Worm (Caenorhabditis elegans) whole organism, midembryonic: ENCODE results near the gene clc-4.

Experiments
- flt-1 ChIP-seq: fragments of 200-800 bp; sonication (Bioruptor generic); IDR thresholded peaks from 2 replicates; pipeline ENCODE4 v1.3.6; 2022; ENCODE audit warnings: missing genetic modification characterization, missing compliant biosample characterization
- klf-2 ChIP-seq: fragments of 200-800 bp; sonication (Bioruptor generic); conservative IDR thresholded peaks from 2 replicates; pipeline ENCODE4 v1.3.6; 2022; ENCODE audit warnings: missing genetic modification reagents, missing genetic modification characterization, missing compliant biosample characterization
- med-1 ChIP-seq: sonication (generic microtip); optimal IDR thresholded peaks from 2 replicates; lab custom pipeline; 2017; ENCODE audit warnings: missing genetic modification characterization, mild to moderate bottlenecking, missing compliant biosample characterization, antibody characterized with exemption, missing genetic modification reagents; ENCODE audit not compliant: insufficient read depth
- ztf-23 ChIP-seq: fragments of 200-800 bp; sonication (Bioruptor generic); IDR thresholded peaks from 2 replicates; pipeline ENCODE4 v1.3.6; 2022; ENCODE audit warnings: missing genetic modification reagents, missing genetic modification characterization, missing compliant biosample characterization
- ztf-29 ChIP-seq: fragments of 200-800 bp; sonication (Bioruptor generic); IDR thresholded peaks from 2 replicates; pipeline ENCODE4 v1.3.6; 2022; ENCODE audit warnings: missing genetic modification reagents, missing genetic modification characterization, missing compliant biosample characterization

ce11 chrX:10783822-10784221 lies at the start of gene clc-4:
- TF ChIP-seq klf-2 (GFP tag; lab: Robert Waterston, UW) (no peak), ztf-29 (GFP tag; lab: Robert Waterston, UW) (no peak), flt-1 (GFP tag; lab: Robert Waterston, UW) (no peak), ztf-23 (GFP tag; lab: Robert Waterston, UW) (no peak), med-1 (GFP tag; lab: Kevin White, UChicago) (no peak)
